Worm (Caenorhabditis elegans): ENCODE data around the gene wrn-1.

wrn-1 gene

ce11 chrII:6598050-6598449 is 43.3 kb downstream of the wrn-1 start, which contains the start of gene dnj-8:
Gene dnj-8 (minus strand): TSS chrII:6598080.
- TF ChIP-seq ceh-82 (tag; optimal IDR thresholded peaks at IDR 0.05) (peak in 1 of 3 experiments; percentile 11), ceh-63 (GFP tag; optimal IDR thresholded peaks at IDR 0.05) (no peak), F16B12.6 (tag; optimal IDR thresholded peaks at IDR 0.05) (peak; percentile 4), snpc-4 (tag; optimal IDR thresholded peaks at IDR 0.05) (no peak), lsy-2 (tag; optimal IDR thresholded peaks at IDR 0.05) (peak in 1 of 2 experiments; percentile 15), lin-14 (GFP tag; optimal IDR thresholded peaks at IDR 0.05) (peak; percentile 60), sox-4 (tag; optimal IDR thresholded peaks at IDR 0.05) (no peak), lin-15B (tag; optimal IDR thresholded peaks at IDR 0.05) (peak; percentile 2), dpl-1 (GFP tag; optimal IDR thresholded peaks at IDR 0.05) (peak in 1 of 3 experiments; percentile 21), fkh-8 (tag; optimal IDR thresholded peaks at IDR 0.05) (peak; percentile 1), efl-1 (optimal IDR thresholded peaks at IDR 0.05) (peak; percentile 2 to 10), efl-1 (GFP tag; optimal IDR thresholded peaks at IDR 0.05 in 1 of 2) (peak in 1 of 2 experiments; percentile 12)

DNA sequence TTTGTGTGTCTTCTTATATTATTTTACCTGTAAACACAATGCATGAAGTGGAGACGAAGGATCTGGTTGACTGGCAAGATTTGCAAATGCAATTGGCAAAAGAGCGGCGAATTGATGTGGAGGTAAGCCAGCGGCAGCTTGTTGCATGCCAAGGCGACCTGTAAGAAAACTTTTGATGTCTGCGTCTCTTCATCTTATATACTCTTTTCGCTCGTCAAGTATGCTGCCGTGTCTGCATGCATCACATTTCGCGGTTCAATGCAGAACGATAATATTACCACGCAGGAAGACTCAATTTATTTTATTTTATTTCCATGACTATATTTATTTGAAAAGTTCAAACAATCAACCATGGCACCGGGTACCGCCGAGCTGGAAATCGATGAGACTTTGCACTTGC is 46.2 kb downstream of the wrn-1 start, which contains the start of gene vps-33.2:
TSS of gene vps-33.2 (plus strand) at position 244 of the 400 bp plus-strand sequence.
- TF ChIP-seq hlh-4 (tag; optimal IDR thresholded peaks at IDR 0.05) = no peak
- TF ChIP-seq Y116A8C.19 (tag; optimal IDR thresholded peaks at IDR 0.05; ENCODE audit: borderline replicate concordance) = no peak
- TF ChIP-seq irx-1 (tag; optimal IDR thresholded peaks at IDR 0.05) = peak; percentile 8
- peak; percentile 53 for TF ChIP-seq nhr-19 (GFP tag; conservative IDR thresholded peaks at IDR 0.05)
- peak; percentile 36 for TF ChIP-seq dsc-1 (tag; optimal IDR thresholded peaks at IDR 0.05)
- no peak for TF ChIP-seq mef-2 (tag; optimal IDR thresholded peaks at IDR 0.05)
- peak in 1 of 2 experiments; percentile 58 for TF ChIP-seq mdl-1 (tag; optimal IDR thresholded peaks at IDR 0.05)
- peak; percentile 42 to 71 for TF ChIP-seq lin-35 (GFP tag; optimal IDR thresholded peaks at IDR 0.05)
- no peak for TF ChIP-seq sox-4 (tag; optimal IDR thresholded peaks at IDR 0.05)
- TF ChIP-seq unc-86 (tag; optimal IDR thresholded peaks at IDR 0.05) = peak; percentile 40
- TF ChIP-seq lin-14 (GFP tag; optimal IDR thresholded peaks at IDR 0.05) = peak; percentile 35
- TF ChIP-seq unc-130 (tag; optimal IDR thresholded peaks at IDR 0.05) = peak; percentile 27
- no peak for TF ChIP-seq egl-27 (tag; optimal IDR thresholded peaks at IDR 0.05)
- TF ChIP-seq snu-23 (GFP tag; optimal IDR thresholded peaks at IDR 0.05) = peak; percentile 60
- peak; percentile 4 for TF ChIP-seq blmp-1 (tag; optimal IDR thresholded peaks at IDR 0.05)
- no peak for TF ChIP-seq lin-15B (tag; optimal IDR thresholded peaks at IDR 0.05)
- TF ChIP-seq fos-1 (tag; optimal IDR thresholded peaks at IDR 0.05) = peak; percentile 42
- peak; percentile 95 for TF ChIP-seq F16B12.6 (tag; optimal IDR thresholded peaks at IDR 0.05)
- peak; percentile 66 for TF ChIP-seq nhr-47 (tag; optimal IDR thresholded peaks at IDR 0.05)
- TF ChIP-seq sup-37 (GFP tag; optimal IDR thresholded peaks at IDR 0.05) = no peak
- TF ChIP-seq nhr-85 (tag) = peak; percentile 57
- peak; percentile 63 for TF ChIP-seq tbx-2 (tag; optimal IDR thresholded peaks at IDR 0.05)
- TF ChIP-seq ceh-63 (GFP tag; optimal IDR thresholded peaks at IDR 0.05) = no peak
- peak; percentile 55 to 61 for TF ChIP-seq lsy-2 (tag; optimal IDR thresholded peaks at IDR 0.05)
- TF ChIP-seq pag-3 (tag; optimal IDR thresholded peaks at IDR 0.05; ENCODE audit: borderline replicate concordance, insufficient read depth) = peak; percentile 25
- TF ChIP-seq nhr-71 (tag; optimal IDR thresholded peaks at IDR 0.05) = peak; percentile 68
- peak; percentile 33 for TF ChIP-seq xbp-1 (tag; optimal IDR thresholded peaks at IDR 0.05)
- TF ChIP-seq nhr-20 (tag; optimal IDR thresholded peaks at IDR 0.05) = peak; percentile 57
- TF ChIP-seq alr-1 (tag; optimal IDR thresholded peaks at IDR 0.05; ENCODE audit: borderline replicate concordance) = no peak
- TF ChIP-seq efl-1 (optimal IDR thresholded peaks at IDR 0.05) = peak; percentile 61 to 71
- TF ChIP-seq efl-1 (GFP tag; optimal IDR thresholded peaks at IDR 0.05 in 1 of 2) = peak; percentile 60 to 95
- no peak for TF ChIP-seq snpc-4 (tag; optimal IDR thresholded peaks at IDR 0.05)
- peak; percentile 61 for TF ChIP-seq swsn-7 (tag; optimal IDR thresholded peaks at IDR 0.05)
- no peak for TF ChIP-seq elt-2 (tag; optimal IDR thresholded peaks at IDR 0.05)
- TF ChIP-seq nhr-90 (tag; optimal IDR thresholded peaks at IDR 0.05; ENCODE audit: poor library complexity) = peak; percentile 0
- peak; percentile 68 for TF ChIP-seq rnt-1 (tag; optimal IDR thresholded peaks at IDR 0.05)
- no peak for TF ChIP-seq mab-9 (GFP tag; IDR thresholded peaks at IDR 0.05)
- TF ChIP-seq ceh-82 (tag; optimal IDR thresholded peaks at IDR 0.05) = peak in 2 of 3 experiments; percentile 6 to 32
- peak; percentile 13 for TF ChIP-seq C04F5.9 (tag; optimal IDR thresholded peaks at IDR 0.05)
- TF ChIP-seq hpl-2 (GFP tag; optimal IDR thresholded peaks at IDR 0.05) = no peak
- no peak for TF ChIP-seq efl-3 (GFP tag; optimal IDR thresholded peaks at IDR 0.05)
- peak in 1 of 6 experiments; percentile 6 for TF ChIP-seq elt-3 (tag; optimal IDR thresholded peaks at IDR 0.05)
- TF ChIP-seq ceh-88 (GFP tag; IDR thresholded peaks at IDR 0.05) = no peak
- TF ChIP-seq dpl-1 (GFP tag; optimal IDR thresholded peaks at IDR 0.05) = peak; percentile 23 to 62 (median 60)

All from whole organism, L1 larva.